Fruit fly (Drosophila melanogaster) whole organism, pupa: ENCODE measurements around the gene sgg.
A peak's percentile ranks its signal among the peaks of the same experiment; 100 is the strongest.

Experiments
- CG10348 ChIP-seq: fragments of 200-800 bp; sonication (Bioruptor generic); IDR thresholded peaks from 2 replicates; pipeline ENCODE4 v1.3.6; 2022; ENCODE audit warnings: missing biosample characterization, missing genetic modification characterization
- CG12605 ChIP-seq: fragments of 200-800 bp; sonication (Bioruptor generic); IDR thresholded peaks from 2 replicates; pipeline ENCODE4 v1.3.6; 2022; ENCODE audit warnings: missing biosample characterization, missing genetic modification characterization
- CG13204 ChIP-seq: fragments of 200-800 bp; sonication (Bioruptor generic); optimal IDR thresholded peaks from 2 replicates; lab custom pipeline; 2018; ENCODE audit warnings: missing biosample characterization, mild to moderate bottlenecking, missing genetic modification characterization, moderate library complexity
- CG14655 ChIP-seq: fragments of 200-800 bp; sonication (Bioruptor generic); optimal IDR thresholded peaks from 3 replicates; lab custom pipeline; 2017; ENCODE audit warnings: mild to moderate bottlenecking, missing biosample characterization, missing genetic modification reagents, missing genetic modification characterization
- CG15710 ChIP-seq: fragments of 200-800 bp; sonication (Bioruptor generic); optimal IDR thresholded peaks from 2 replicates; lab custom pipeline; 2018; ENCODE audit warnings: missing biosample characterization, mild to moderate bottlenecking, missing genetic modification characterization, moderate library complexity
- CG17806 ChIP-seq: fragments of 200-800 bp; sonication (Bioruptor generic); optimal IDR thresholded peaks from 2 replicates; lab custom pipeline; 2018; ENCODE audit warnings: missing biosample characterization, mild to moderate bottlenecking, missing genetic modification characterization, moderate library complexity
- CG32121 ChIP-seq: fragments of 200-800 bp; sonication (Bioruptor generic); IDR thresholded peaks from 2 replicates; pipeline ENCODE4 v1.3.6; 2022; ENCODE audit warnings: missing biosample characterization, missing genetic modification characterization
- CG34367 ChIP-seq: fragments of 200-800 bp; sonication (Bioruptor generic); optimal IDR thresholded peaks from 2 replicates; lab custom pipeline; 2018; ENCODE audit warnings: missing biosample characterization, mild to moderate bottlenecking, missing genetic modification characterization
- CG4496 ChIP-seq: fragments of 200-800 bp; sonication (Bioruptor generic); IDR thresholded peaks from 3 replicates; pipeline ENCODE4 v1.3.6; 2022; ENCODE audit warnings: missing biosample characterization, missing genetic modification characterization
- CG8159 ChIP-seq: fragments of 200-800 bp; sonication (Bioruptor generic); optimal IDR thresholded peaks from 3 replicates; lab custom pipeline; 2018; ENCODE audit warnings: missing biosample characterization, mild to moderate bottlenecking, missing genetic modification characterization, moderate library complexity
- CG8301 ChIP-seq: fragments of 200-800 bp; sonication (Bioruptor generic); optimal IDR thresholded peaks from 2 replicates; lab custom pipeline; 2018; ENCODE audit warnings: missing biosample characterization, mild to moderate bottlenecking, missing genetic modification characterization
- CG9948 ChIP-seq: fragments of 200-800 bp; sonication (Bioruptor generic); optimal IDR thresholded peaks from 2 replicates; lab custom pipeline; 2018; ENCODE audit warnings: missing biosample characterization, mild to moderate bottlenecking, missing genetic modification characterization, moderate library complexity
- D1 ChIP-seq: fragments of 200-800 bp; sonication (Bioruptor generic); optimal IDR thresholded peaks from 2 replicates; lab custom pipeline; 2018; ENCODE audit warnings: missing biosample characterization, mild to moderate bottlenecking, missing genetic modification characterization, moderate library complexity
- EcR ChIP-seq: fragments of 200-800 bp; sonication (Bioruptor generic); optimal IDR thresholded peaks from 3 replicates; lab custom pipeline; 2019; ENCODE audit warnings: missing biosample characterization, missing genetic modification characterization, mild to moderate bottlenecking, moderate library complexity, missing genetic modification reagents
- Ets98B ChIP-seq: fragments of 200-800 bp; sonication (Bioruptor generic); IDR thresholded peaks from 2 replicates; pipeline ENCODE4 v1.3.6; 2022; ENCODE audit warnings: missing biosample characterization, missing genetic modification characterization
- Pif1A ChIP-seq: fragments of 200-800 bp; sonication (Bioruptor generic); optimal IDR thresholded peaks from 3 replicates; lab custom pipeline; 2016; ENCODE audit warnings: missing biosample characterization, missing genetic modification characterization
- Pif1B ChIP-seq: fragments of 200-800 bp; sonication (Bioruptor generic); optimal IDR thresholded peaks from 3 replicates; lab custom pipeline; 2016; ENCODE audit warnings: missing biosample characterization, missing genetic modification characterization
- Snoo ChIP-seq: fragments of 200-800 bp; sonication (Bioruptor generic); optimal IDR thresholded peaks from 3 replicates; lab custom pipeline; 2017; ENCODE audit warnings: missing biosample characterization, mild to moderate bottlenecking, missing genetic modification characterization, inconsistent platforms
- fd96Ca ChIP-seq: fragments of 200-800 bp; sonication (Bioruptor generic); IDR thresholded peaks from 3 replicates; pipeline ENCODE4 v1.3.6; 2022; ENCODE audit warnings: missing biosample characterization, missing genetic modification characterization
- gl ChIP-seq: fragments of 200-800 bp; sonication (Bioruptor generic); optimal IDR thresholded peaks from 2 replicates; lab custom pipeline; 2018; ENCODE audit warnings: missing biosample characterization, mild to moderate bottlenecking, missing genetic modification characterization
- rn ChIP-seq: fragments of 200-800 bp; sonication (Bioruptor generic); IDR thresholded peaks from 2 replicates; pipeline ENCODE4 v1.3.6; 2022; ENCODE audit warnings: missing biosample characterization, missing genetic modification characterization

The sgg gene

dm6 chrX:2683926-2684325 is 50.2 kb downstream of the sgg start:
- no peak for TF ChIP-seq Ets98B (GFP tag; lab: Robert Waterston, UW)
- no peak for TF ChIP-seq Pif1A (GFP tag; lab: Kevin White, UChicago)
- TF ChIP-seq CG17806 (tag; lab: Kevin White, UChicago) = no peak
- TF ChIP-seq CG8159 = no peak
- TF ChIP-seq CG14655 (GFP tag; lab: Kevin White, UChicago) = no peak
- TF ChIP-seq CG9948 (tag; lab: Kevin White, UChicago) = no peak
- no peak for TF ChIP-seq D1 (tag; lab: Kevin White, UChicago)
- TF ChIP-seq CG15710 (tag; lab: Kevin White, UChicago) = no peak
- TF ChIP-seq CG34367 = no peak
- TF ChIP-seq CG8301 (tag; lab: Kevin White, UChicago) = no peak
- no peak for TF ChIP-seq CG12605
- TF ChIP-seq EcR (GFP tag; lab: Kevin White, UChicago) = no peak

dm6 chrX:2684442-2684841 is 50.7 kb downstream of the sgg start:
- peak; percentile 71 for TF ChIP-seq EcR (GFP tag; lab: Kevin White, UChicago)
- TF ChIP-seq CG8301 (tag; lab: Kevin White, UChicago) = no peak
- TF ChIP-seq Pif1B = no peak
- TF ChIP-seq CG34367 = no peak
- no peak for TF ChIP-seq CG15710 (tag; lab: Kevin White, UChicago)
- no peak for TF ChIP-seq Pif1A (GFP tag; lab: Kevin White, UChicago)
- no peak for TF ChIP-seq Ets98B (GFP tag; lab: Robert Waterston, UW)
- TF ChIP-seq, all 21 proteins: peak for 1

- TF ChIP-seq Pif1A (GFP tag; lab: Kevin White, UChicago) (peak; percentile 8), CG32121 (GFP tag; lab: Robert Waterston, UW) (peak; percentile 58), CG34367 (no peak), CG8301 (tag; lab: Kevin White, UChicago) (peak; percentile 3), CG15710 (tag; lab: Kevin White, UChicago) (no peak)
Observed at dm6 chrX:2685022-2685421, 51.3 kb downstream of the sgg start.

dm6 chrX:2685580-2685979 is 51.8 kb downstream of the sgg start, which contains the start of gene per:
per (plus strand) TSS chrX:2685580.
- TF ChIP-seq CG15710 (tag; lab: Kevin White, UChicago) (no peak), D1 (tag; lab: Kevin White, UChicago) (no peak), CG10348 (GFP tag; lab: Robert Waterston, UW) (no peak), CG34367 (no peak), Pif1B (no peak), CG14655 (GFP tag; lab: Kevin White, UChicago) (no peak)
- TF ChIP-seq, all 21 proteins: peak for 0

- no peak for TF ChIP-seq CG8301 (tag; lab: Kevin White, UChicago)
- peak; percentile 11 for TF ChIP-seq CG8159
Observed at dm6 chrX:2686930-2687329, 53.2 kb downstream of the sgg start.

- TF ChIP-seq CG12605 (no peak), D1 (tag; lab: Kevin White, UChicago) (no peak), rn (GFP tag; lab: Robert Waterston, UW) (no peak), CG15710 (tag; lab: Kevin White, UChicago) (no peak), CG13204 (no peak), CG4496 (GFP tag; lab: Robert Waterston, UW) (no peak), Snoo (tag; lab: Kevin White, UChicago) (no peak), CG8159 (no peak), CG17806 (tag; lab: Kevin White, UChicago) (no peak), EcR (GFP tag; lab: Kevin White, UChicago) (no peak), Pif1B (no peak), gl (tag; lab: Kevin White, UChicago) (no peak), CG8301 (tag; lab: Kevin White, UChicago) (no peak), CG14655 (GFP tag; lab: Kevin White, UChicago) (no peak), CG9948 (tag; lab: Kevin White, UChicago) (no peak), Pif1A (GFP tag; lab: Kevin White, UChicago) (no peak), CG32121 (GFP tag; lab: Robert Waterston, UW) (no peak), fd96Ca (GFP tag; lab: Robert Waterston, UW) (no peak)
Observed at dm6 chrX:2690376-2690775, 56.6 kb downstream of the sgg start.

- no peak for TF ChIP-seq Pif1A (GFP tag; lab: Kevin White, UChicago)
- no peak for TF ChIP-seq CG9948 (tag; lab: Kevin White, UChicago)
- TF ChIP-seq CG14655 (GFP tag; lab: Kevin White, UChicago) = no peak
- TF ChIP-seq Ets98B (GFP tag; lab: Robert Waterston, UW) = no peak
Observed at dm6 chrX:2693786-2694185, 60.0 kb downstream of the sgg start, which contains the start of gene dyw. dyw (minus strand) TSS chrX:2693886.
